Worm (Caenorhabditis elegans): ENCODE data around the gene pqn-79.
"Not testable (repeated sequence)": the region's sequence is repeated elsewhere in the genome, so short reads cannot be mapped to it uniquely, and the experiment has no call there.

pqn-79 gene

DNA sequence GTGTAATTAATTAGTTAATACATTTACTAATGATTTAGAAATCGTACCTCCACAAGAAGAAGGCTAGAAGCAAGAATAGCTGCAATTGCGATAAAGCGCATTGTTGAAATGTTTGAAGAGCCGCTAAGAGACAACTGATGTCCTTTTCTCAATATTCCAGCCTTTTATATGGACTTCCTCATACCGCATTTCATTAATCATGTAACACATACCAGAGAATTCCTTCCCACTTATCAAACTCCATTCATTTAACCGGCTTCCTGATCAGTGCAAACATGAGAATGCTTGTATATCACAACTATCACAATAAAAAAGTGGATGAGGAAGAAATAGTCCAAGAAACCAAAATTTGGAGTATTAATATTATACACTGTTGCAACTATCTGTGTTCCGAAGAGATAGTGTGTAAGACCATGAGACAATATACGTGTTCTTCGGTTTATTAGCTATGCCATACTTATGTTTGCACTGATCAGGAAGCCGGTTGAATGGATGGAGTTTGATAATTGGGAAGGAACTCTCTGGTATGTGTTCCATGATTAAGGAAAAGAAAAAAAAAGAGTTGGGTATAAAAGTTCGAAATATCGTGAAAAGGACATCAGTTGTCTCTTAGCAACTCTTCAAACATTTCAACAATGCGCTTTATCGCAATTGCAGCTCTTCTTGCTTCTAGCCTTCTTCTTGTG is at the start of gene pqn-79, which contains the start of gene pqn-78:
Gene pqn-79 (plus strand): TSS at position 636 of the 686 bp plus-strand sequence.
Gene pqn-78 (minus strand): TSS at position 101 of the 686 bp plus-strand sequence.
- not testable (repeated sequence) for TF ChIP-seq mdl-1 (tag; optimal IDR thresholded peaks at IDR 0.05); fkh-10 (GFP tag; optimal IDR thresholded peaks at IDR 0.05); mef-2 (tag; optimal IDR thresholded peaks at IDR 0.05)

- TF ChIP-seq mef-2 (tag; optimal IDR thresholded peaks at IDR 0.05) = no peak
Observed at ce11 chrIV:15554771-15555170, 40.6 kb upstream of the pqn-79 start.

DNA sequence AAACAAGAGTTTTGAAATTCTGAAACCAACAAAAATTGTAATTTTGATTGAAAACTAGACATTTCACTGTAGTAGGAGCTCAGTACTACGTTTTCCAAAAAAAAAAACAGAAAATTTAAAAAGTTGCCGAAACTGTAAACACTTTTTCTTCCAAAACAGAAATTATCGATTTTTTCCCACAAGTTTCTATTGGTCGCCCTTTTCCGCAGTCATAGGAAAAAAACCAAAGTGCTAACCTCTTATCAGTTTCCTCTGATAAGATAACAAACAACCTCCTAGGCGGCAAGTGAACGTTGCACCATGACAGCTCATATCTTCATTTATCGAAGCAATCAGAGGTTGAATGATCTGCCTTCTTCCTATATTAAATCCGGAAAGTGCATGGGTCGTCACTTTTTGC is 36.3 kb upstream of the pqn-79 start:
- TF ChIP-seq elt-2 (tag; optimal IDR thresholded peaks at IDR 0.05) = peak; percentile 79
- TF ChIP-seq dsc-1 (tag; optimal IDR thresholded peaks at IDR 0.05) = no peak
- no peak for TF ChIP-seq nhr-11 (tag; optimal IDR thresholded peaks at IDR 0.05)

DNA sequence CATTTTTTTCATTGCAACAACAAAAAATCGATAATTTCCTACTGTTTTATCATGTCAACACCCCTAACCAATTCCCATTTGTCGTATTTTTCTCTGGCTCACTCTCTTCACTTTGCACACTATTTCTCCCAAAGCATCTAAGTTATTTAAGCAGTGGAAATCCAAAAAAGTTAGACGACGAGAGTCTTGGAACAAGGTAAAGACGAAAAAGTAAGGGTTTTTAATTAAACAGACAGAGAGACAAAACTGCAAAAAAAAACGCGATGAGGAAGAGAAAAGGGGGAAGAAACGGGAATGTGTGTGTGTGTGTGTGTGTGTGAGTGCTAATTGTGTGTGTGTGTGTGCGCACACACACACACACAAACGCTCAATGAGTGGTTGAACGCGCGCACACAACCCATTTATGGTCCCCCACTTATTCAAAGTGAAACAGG is 34.1 kb upstream of the pqn-79 start:
- TF ChIP-seq sptf-1 (tag; optimal IDR thresholded peaks at IDR 0.05) = no peak
- no peak for TF ChIP-seq nhr-90 (tag; optimal IDR thresholded peaks at IDR 0.05; ENCODE audit: poor library complexity)
- peak in 1 of 2 experiments; percentile 25 for TF ChIP-seq mdl-1 (tag; optimal IDR thresholded peaks at IDR 0.05)
- TF ChIP-seq ets-5 (GFP tag; IDR thresholded peaks at IDR 0.05) = no peak
- peak; percentile 42 for TF ChIP-seq egl-13 (tag; optimal IDR thresholded peaks at IDR 0.05)
- no peak for TF ChIP-seq sup-37 (GFP tag; optimal IDR thresholded peaks at IDR 0.05)
- TF ChIP-seq mef-2 (tag; optimal IDR thresholded peaks at IDR 0.05) = no peak
- no peak for TF ChIP-seq zag-1 (tag; optimal IDR thresholded peaks at IDR 0.05)
- peak; percentile 13 to 36 (median 21) for TF ChIP-seq ceh-82 (tag; optimal IDR thresholded peaks at IDR 0.05)
- TF ChIP-seq rnt-1 (tag; optimal IDR thresholded peaks at IDR 0.05) = no peak
- TF ChIP-seq lin-15B (tag; optimal IDR thresholded peaks at IDR 0.05) = peak; percentile 24
- TF ChIP-seq snu-23 (GFP tag; optimal IDR thresholded peaks at IDR 0.05) = peak; percentile 49
- TF ChIP-seq efl-1 (optimal IDR thresholded peaks at IDR 0.05) = peak; percentile 47 to 51
- peak in 1 of 2 experiments; percentile 24 for TF ChIP-seq efl-1 (GFP tag; optimal IDR thresholded peaks at IDR 0.05 in 1 of 2)
- peak in 2 of 3 experiments; percentile 4 to 42 for TF ChIP-seq dpl-1 (GFP tag; optimal IDR thresholded peaks at IDR 0.05)
- TF ChIP-seq ama-1 (optimal IDR thresholded peaks at IDR 0.05) = no peak
- TF ChIP-seq fkh-10 (GFP tag; optimal IDR thresholded peaks at IDR 0.05) = peak; percentile 58
- peak; percentile 8 for TF ChIP-seq F16B12.6 (tag; optimal IDR thresholded peaks at IDR 0.05)
- peak; percentile 30 for TF ChIP-seq lin-13 (GFP tag; optimal IDR thresholded peaks at IDR 0.05)
- peak; percentile 57 for TF ChIP-seq tbx-2 (tag; optimal IDR thresholded peaks at IDR 0.05)
- no peak for TF ChIP-seq lir-3 (tag; optimal IDR thresholded peaks at IDR 0.05; ENCODE audit: poor library complexity)
- peak in 1 of 2 experiments; percentile 52 for TF ChIP-seq lin-35 (GFP tag; optimal IDR thresholded peaks at IDR 0.05)
- TF ChIP-seq nhr-84 (tag; optimal IDR thresholded peaks at IDR 0.05) = no peak
- peak; percentile 29 for TF ChIP-seq nhr-20 (tag; optimal IDR thresholded peaks at IDR 0.05)
- TF ChIP-seq lin-14 (GFP tag; optimal IDR thresholded peaks at IDR 0.05) = peak; percentile 88
- TF ChIP-seq aly-2 (tag; optimal IDR thresholded peaks at IDR 0.05) = no peak
- no peak for TF ChIP-seq unc-62 (GFP tag; optimal IDR thresholded peaks at IDR 0.05)
- TF ChIP-seq swsn-7 (tag; optimal IDR thresholded peaks at IDR 0.05) = peak; percentile 52
- no peak for TF ChIP-seq nhr-11 (tag; optimal IDR thresholded peaks at IDR 0.05)
- peak; percentile 49 for TF ChIP-seq ceh-8 (GFP tag; optimal IDR thresholded peaks at IDR 0.05)
- TF ChIP-seq alr-1 (tag; optimal IDR thresholded peaks at IDR 0.05; ENCODE audit: borderline replicate concordance) = no peak
- TF ChIP-seq Y116A8C.19 (tag; optimal IDR thresholded peaks at IDR 0.05; ENCODE audit: borderline replicate concordance) = no peak
- TF ChIP-seq ceh-63 (GFP tag; optimal IDR thresholded peaks at IDR 0.05) = peak; percentile 21
- peak; percentile 70 for TF ChIP-seq nhr-71 (tag; optimal IDR thresholded peaks at IDR 0.05)
- no peak for TF ChIP-seq grh-1 (GFP tag; IDR thresholded peaks at IDR 0.05)
- TF ChIP-seq snpc-4 (tag; optimal IDR thresholded peaks at IDR 0.05) = peak; percentile 32
- TF ChIP-seq tlp-1 (tag; optimal IDR thresholded peaks at IDR 0.05) = no peak
- 0 out of 2 replicates have a peak, but pooled peaks have one; percentile 11 for TF ChIP-seq nhr-19 (GFP tag; conservative IDR thresholded peaks at IDR 0.05)
- TF ChIP-seq hpl-2 (GFP tag; optimal IDR thresholded peaks at IDR 0.05) = no peak
- TF ChIP-seq pag-3 (tag; optimal IDR thresholded peaks at IDR 0.05; ENCODE audit: borderline replicate concordance, insufficient read depth) = no peak
- peak; percentile 17 for TF ChIP-seq C16A3.4 (tag; optimal IDR thresholded peaks at IDR 0.05)
- no peak for TF ChIP-seq ces-1 (GFP tag; optimal IDR thresholded peaks at IDR 0.05)
